Worm (Caenorhabditis elegans) whole organism, young adult: Measurements from ENCODE around the gene erfa-3.

Experiments used
- B0035.1 ChIP-seq: sonication (generic microtip); optimal IDR thresholded peaks from 2 replicates; lab custom pipeline; 2016; ENCODE audit warnings: missing genetic modification characterization, mild to moderate bottlenecking, missing compliant biosample characterization, missing genotype, missing genetic modification reagents
- C17E4.6 ChIP-seq: fragments of 200-800 bp; sonication (Bioruptor generic); IDR thresholded peaks from 2 replicates; pipeline ENCODE4 v1.3.6; 2022; ENCODE audit warnings: missing genetic modification reagents, missing genetic modification characterization, missing compliant biosample characterization
- F37B4.10 ChIP-seq: fragments of 200-800 bp; sonication (Bioruptor generic); IDR thresholded peaks from 2 replicates; pipeline ENCODE4 v1.3.6; 2022; ENCODE audit warnings: missing genetic modification characterization, missing compliant biosample characterization
- F57A8.1 ChIP-seq: fragments of 200-800 bp; sonication (Bioruptor generic); optimal IDR thresholded peaks from 2 replicates; lab custom pipeline; 2018; ENCODE audit warnings: mild to moderate bottlenecking, missing genetic modification characterization, moderate library complexity, missing compliant biosample characterization
- Y53F4B.3 ChIP-seq: fragments of 200-800 bp; sonication (Bioruptor generic); IDR thresholded peaks from 2 replicates; pipeline ENCODE4 v1.3.6; 2022; ENCODE audit warnings: missing genetic modification reagents, missing genetic modification characterization, missing compliant biosample characterization
- Y53G8AR.9 ChIP-seq: fragments of 200-800 bp; sonication (Bioruptor generic); conservative IDR thresholded peaks from 2 replicates; pipeline ENCODE4 v1.3.6; 2022; ENCODE audit warnings: missing genetic modification reagents, missing genetic modification characterization, missing compliant biosample characterization
- ama-1 ChIP-seq, 3 experiments: fragments of 150-350 bp in 1 of 3; sonication (generic microtip) in 2 of 3; optimal IDR thresholded peaks; 2 replicates each; lab custom pipeline; 2014 to 2018; ENCODE audit warnings: missing biosample characterization in 2 of 3, missing genetic modification characterization in 2 of 3, missing genetic modification reagents in 2 of 3
- aptf-2 ChIP-seq: fragments of 200-800 bp; sonication (Bioruptor generic); conservative IDR thresholded peaks from 2 replicates; pipeline ENCODE4 v1.3.6; 2022; ENCODE audit warnings: missing genetic modification reagents, missing genetic modification characterization, missing compliant biosample characterization
- bed-1 ChIP-seq: fragments of 200-800 bp; sonication (Bioruptor generic); IDR thresholded peaks from 2 replicates; pipeline ENCODE4 v1.3.6; 2022; ENCODE audit warnings: missing genetic modification reagents, missing genetic modification characterization, missing compliant biosample characterization
- bed-2 ChIP-seq: fragments of 200-800 bp; sonication (Bioruptor generic); IDR thresholded peaks from 2 replicates; pipeline ENCODE4 v1.3.6; 2022; ENCODE audit warnings: missing genetic modification reagents, missing genetic modification characterization, missing compliant biosample characterization
- cebp-2 ChIP-seq: fragments of 200-800 bp; sonication (Bioruptor generic); IDR thresholded peaks from 2 replicates; pipeline ENCODE4 v1.3.6; 2022; ENCODE audit warnings: missing genetic modification characterization, missing compliant biosample characterization
- ceh-27 ChIP-seq: fragments of 200-800 bp; sonication (Bioruptor generic); optimal IDR thresholded peaks from 2 replicates; lab custom pipeline; 2018; ENCODE audit warnings: mild to moderate bottlenecking, missing genetic modification characterization, moderate library complexity, missing compliant biosample characterization
- ceh-58 ChIP-seq: fragments of 200-800 bp; sonication (Bioruptor generic); IDR thresholded peaks from 2 replicates; pipeline ENCODE4 v1.3.6; 2022; ENCODE audit warnings: missing genetic modification characterization, missing compliant biosample characterization
- ceh-91 ChIP-seq: fragments of 200-800 bp; sonication (Bioruptor generic); IDR thresholded peaks from 2 replicates; pipeline ENCODE4 v1.3.6; 2022; ENCODE audit warnings: missing genetic modification reagents, missing genetic modification characterization, missing compliant biosample characterization
- die-1 ChIP-seq: sonication (generic microtip); optimal IDR thresholded peaks from 2 replicates; lab custom pipeline; 2016; ENCODE audit warnings: missing genotype, mild to moderate bottlenecking, missing genetic modification characterization, missing compliant biosample characterization
- dpff-1 ChIP-seq: sonication (generic microtip); optimal IDR thresholded peaks from 2 replicates; lab custom pipeline; 2017; ENCODE audit warnings: mild to moderate bottlenecking, missing genetic modification characterization, missing compliant biosample characterization
- dpl-1 ChIP-seq: fragments of 150-350 bp; optimal IDR thresholded peaks from 2 replicates; lab custom pipeline; 2014; ENCODE audit warnings: missing biosample characterization, missing genetic modification reagents, missing genetic modification characterization
- ets-4 ChIP-seq: fragments of 200-800 bp; sonication (Bioruptor generic); optimal IDR thresholded peaks from 2 replicates; lab custom pipeline; 2018; ENCODE audit warnings: mild to moderate bottlenecking, missing genetic modification characterization, missing compliant biosample characterization
- fkh-3 ChIP-seq: sonication (generic microtip); optimal IDR thresholded peaks from 2 replicates; lab custom pipeline; 2016; ENCODE audit warnings: mild to moderate bottlenecking, missing genetic modification characterization, missing compliant biosample characterization
- gei-17 ChIP-seq: fragments of 200-800 bp; sonication (Bioruptor generic); optimal IDR thresholded peaks from 2 replicates; lab custom pipeline; 2018; ENCODE audit warnings: mild to moderate bottlenecking, missing genetic modification characterization, missing compliant biosample characterization
- hlh-12 ChIP-seq: sonication (generic microtip); optimal IDR thresholded peaks from 2 replicates; lab custom pipeline; 2016; ENCODE audit warnings: missing genetic modification characterization, missing compliant biosample characterization
- hmg-1.2 ChIP-seq: fragments of 200-800 bp; sonication (Bioruptor generic); IDR thresholded peaks from 2 replicates; pipeline ENCODE4 v1.3.6; 2022; ENCODE audit warnings: missing genetic modification reagents, missing genetic modification characterization, missing compliant biosample characterization
- hrde-1 ChIP-seq: sonication (generic microtip); optimal IDR thresholded peaks from 2 replicates; lab custom pipeline; 2016; ENCODE audit warnings: missing genetic modification characterization, mild to moderate bottlenecking, missing compliant biosample characterization, moderate library complexity, missing genotype, missing genetic modification reagents, borderline replicate concordance
- let-607 ChIP-seq, 2 experiments: fragments of 200-800 bp in 1 of 2; sonication (Bioruptor generic) in 1 of 2; sonication (generic microtip) in 1 of 2; optimal IDR thresholded peaks; 2 replicates each; lab custom pipeline; 2016 to 2018; ENCODE audit warnings: mild to moderate bottlenecking in 2 of 2, missing compliant biosample characterization in 2 of 2, missing genetic modification characterization in 2 of 2, moderate library complexity in 2 of 2, missing genotype in 1 of 2
- lin-26 ChIP-seq: fragments of 200-800 bp; sonication (Bioruptor generic); IDR thresholded peaks from 2 replicates; pipeline ENCODE4 v1.3.6; 2022; ENCODE audit warnings: missing genetic modification reagents, missing genetic modification characterization, missing compliant biosample characterization
- lsl-1 ChIP-seq: fragments of 200-800 bp; sonication (Bioruptor generic); optimal IDR thresholded peaks from 2 replicates; lab custom pipeline; 2018; ENCODE audit warnings: mild to moderate bottlenecking, missing genetic modification characterization, moderate library complexity, missing compliant biosample characterization
- lsy-27 ChIP-seq: sonication (generic microtip); optimal IDR thresholded peaks from 2 replicates; lab custom pipeline; 2017; ENCODE audit warnings: missing genetic modification characterization, mild to moderate bottlenecking, missing compliant biosample characterization, antibody characterized with exemption, missing genotype, borderline replicate concordance; ENCODE audit not compliant: insufficient read depth
- madf-10 ChIP-seq: sonication (generic microtip); optimal IDR thresholded peaks from 2 replicates; lab custom pipeline; 2016; ENCODE audit warnings: mild to moderate bottlenecking, missing genetic modification characterization, missing compliant biosample characterization
- mcd-1 ChIP-seq: fragments of 200-800 bp; sonication (Bioruptor generic); IDR thresholded peaks from 2 replicates; pipeline ENCODE4 v1.3.6; 2022; ENCODE audit warnings: missing genetic modification reagents, missing genetic modification characterization, missing compliant biosample characterization
- mel-28 ChIP-seq: sonication (generic microtip); optimal IDR thresholded peaks from 2 replicates; lab custom pipeline; 2016; ENCODE audit warnings: borderline replicate concordance, mild to moderate bottlenecking, missing genetic modification characterization, missing compliant biosample characterization
- mes-4 ChIP-seq: sonication (generic microtip); optimal IDR thresholded peaks from 2 replicates; lab custom pipeline; 2016; ENCODE audit warnings: missing genotype, missing genetic modification characterization, missing compliant biosample characterization
- mxl-1 ChIP-seq: sonication (generic microtip); optimal IDR thresholded peaks from 2 replicates; lab custom pipeline; 2016; ENCODE audit warnings: missing genetic modification characterization, missing compliant biosample characterization
- nfya-1 ChIP-seq: sonication (generic microtip); optimal IDR thresholded peaks from 2 replicates; lab custom pipeline; 2017; ENCODE audit warnings: antibody characterized with exemption, missing compliant biosample characterization, missing genetic modification characterization, borderline replicate concordance; ENCODE audit not compliant: insufficient read depth
- nhr-179 ChIP-seq: sonication (generic microtip); optimal IDR thresholded peaks from 2 replicates; lab custom pipeline; 2016; ENCODE audit warnings: mild to moderate bottlenecking, missing genetic modification characterization, missing compliant biosample characterization
- nhr-27 ChIP-seq: fragments of 200-800 bp; sonication (Bioruptor generic); optimal IDR thresholded peaks from 2 replicates; lab custom pipeline; 2018; ENCODE audit warnings: mild to moderate bottlenecking, missing genetic modification characterization, moderate library complexity, missing compliant biosample characterization
- nhr-90 ChIP-seq: sonication (generic microtip); optimal IDR thresholded peaks from 2 replicates; lab custom pipeline; 2016; ENCODE audit warnings: missing genotype, mild to moderate bottlenecking, missing genetic modification characterization, missing compliant biosample characterization
- repo-1 ChIP-seq: sonication (generic microtip); optimal IDR thresholded peaks from 2 replicates; lab custom pipeline; 2017; ENCODE audit warnings: mild to moderate bottlenecking, missing genetic modification characterization, missing compliant biosample characterization
- snpc-1.1 ChIP-seq: sonication (generic microtip); optimal IDR thresholded peaks from 2 replicates; lab custom pipeline; 2017; ENCODE audit warnings: missing genetic modification characterization, mild to moderate bottlenecking, missing compliant biosample characterization, antibody characterized with exemption, moderate library complexity, missing genotype, missing genetic modification reagents; ENCODE audit not compliant: insufficient read depth
- snpc-4 ChIP-seq, 5 experiments: fragments of 150-350 bp in 1 of 5; sonication (generic microtip) in 4 of 5; optimal IDR thresholded peaks; 2 replicates each; lab custom pipeline; 2014 to 2018; ENCODE audit warnings: missing genetic modification characterization in 5 of 5, missing biosample characterization in 3 of 5, antibody characterized with exemption in 2 of 5, mild to moderate bottlenecking in 2 of 5, missing compliant biosample characterization in 2 of 5, missing genotype in 2 of 5, moderate library complexity in 2 of 5, missing genetic modification reagents in 1 of 5
- sptf-2 ChIP-seq: fragments of 200-800 bp; sonication (Bioruptor generic); optimal IDR thresholded peaks from 2 replicates; lab custom pipeline; 2018; ENCODE audit warnings: mild to moderate bottlenecking, missing genetic modification characterization, missing compliant biosample characterization
- tbx-9 ChIP-seq: sonication (generic microtip); optimal IDR thresholded peaks from 2 replicates; lab custom pipeline; 2016; ENCODE audit warnings: borderline replicate concordance, missing genetic modification characterization, inconsistent platforms, missing compliant biosample characterization
- unc-130 ChIP-seq: sonication (generic microtip); optimal IDR thresholded peaks from 2 replicates; lab custom pipeline; 2016; ENCODE audit warnings: missing genetic modification reagents, missing genetic modification characterization, missing compliant biosample characterization
- unc-62 ChIP-seq: fragments of 150-350 bp; optimal IDR thresholded peaks from 2 replicates; lab custom pipeline; 2014; ENCODE audit warnings: missing biosample characterization, missing genetic modification reagents, missing genetic modification characterization
- xnd-1 ChIP-seq: sonication (generic microtip); optimal IDR thresholded peaks from 2 replicates; lab custom pipeline; 2016; ENCODE audit warnings: missing genotype, missing genetic modification reagents, missing genetic modification characterization, missing compliant biosample characterization
- ztf-25 ChIP-seq: fragments of 200-800 bp; sonication (Bioruptor generic); IDR thresholded peaks from 2 replicates; pipeline ENCODE4 v1.3.6; 2022; ENCODE audit warnings: missing genetic modification reagents, missing genetic modification characterization, missing compliant biosample characterization

erfa-3 gene

DNA sequence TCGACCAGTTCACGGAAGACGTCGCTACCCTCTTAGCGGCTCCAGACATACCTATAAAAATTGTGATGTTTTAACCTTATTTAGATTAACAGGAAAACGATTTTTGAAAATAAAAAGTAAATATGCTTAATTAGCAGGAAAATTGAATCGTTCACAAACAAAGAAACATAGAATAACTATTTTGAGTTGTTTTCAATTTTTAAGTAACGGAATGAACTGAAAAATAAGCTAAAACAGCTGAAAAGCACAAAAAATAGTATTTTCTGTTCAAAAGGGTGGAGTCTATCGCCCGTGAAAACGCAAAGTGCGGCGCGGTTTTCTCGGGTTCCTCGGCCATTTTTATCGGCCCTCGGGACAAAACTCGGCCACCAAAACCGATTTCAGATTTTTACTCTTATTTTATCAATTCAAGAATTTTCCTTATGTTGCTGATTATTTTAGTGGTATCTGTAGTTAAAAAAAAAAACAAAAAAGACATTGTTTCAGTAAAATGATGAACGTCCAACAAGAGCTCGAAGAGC lies 11.0 kb upstream of the erfa-3 start, which contains the start of the genes atp-5 and lmtr-3 (continued):
- TF ChIP-seq dpff-1 (tag; lab: Kevin White, UChicago) (no peak), gei-17 (no peak), dpl-1 (GFP tag; lab: Kevin White, UChicago) (no peak), let-607 (tag; optimal IDR thresholded peaks at IDR 0.05; lab: Kevin White, UChicago) (no peak), lin-26 (peak; percentile 33; the same call in 1 of the 2 replicates), F37B4.10 (GFP tag; lab: Robert Waterston, UW) (no peak), ama-1 (optimal IDR thresholded peaks at IDR 0.05; lab: Kevin White, UChicago) (no peak), ama-1 (GFP tag; optimal IDR thresholded peaks at IDR 0.05; lab: Kevin White, UChicago) (no peak), ets-4 (no peak), snpc-1.1 (tag; lab: Kevin White, UChicago) (peak; percentile 22), mcd-1 (GFP tag; lab: Robert Waterston, UW) (peak; percentile 64), die-1 (tag; lab: Kevin White, UChicago) (no peak), snpc-4 (GFP tag; optimal IDR thresholded peaks at IDR 0.05; lab: Kevin White, UChicago) (peak; percentile 29), snpc-4 (tag; optimal IDR thresholded peaks at IDR 0.05; lab: Kevin White, UChicago) (peak; percentile 7 to 62 (median 49)), Y53F4B.3 (GFP tag; lab: Robert Waterston, UW) (no peak), B0035.1 (tag; lab: Kevin White, UChicago) (no peak), repo-1 (no peak), hlh-12 (no peak), aptf-2 (GFP tag; lab: Robert Waterston, UW) (peak; percentile 62), sptf-2 (GFP tag; lab: Kevin White, UChicago) (no peak), unc-130 (GFP tag; lab: Kevin White, UChicago) (peak; percentile 92), C17E4.6 (GFP tag; lab: Robert Waterston, UW) (no peak), nhr-27 (tag; lab: Kevin White, UChicago) (no peak), tbx-9 (no peak), mes-4 (no peak), ceh-27 (GFP tag; lab: Kevin White, UChicago) (peak; percentile 89), lsl-1 (peak; percentile 51), F57A8.1 (GFP tag; lab: Kevin White, UChicago) (no peak), lsy-27 (tag; lab: Kevin White, UChicago) (no peak), fkh-3 (tag; lab: Kevin White, UChicago) (no peak), Y53G8AR.9 (GFP tag; lab: Robert Waterston, UW) (0 out of 2 replicates have a peak, but pooled peaks have one; percentile 37)

DNA sequence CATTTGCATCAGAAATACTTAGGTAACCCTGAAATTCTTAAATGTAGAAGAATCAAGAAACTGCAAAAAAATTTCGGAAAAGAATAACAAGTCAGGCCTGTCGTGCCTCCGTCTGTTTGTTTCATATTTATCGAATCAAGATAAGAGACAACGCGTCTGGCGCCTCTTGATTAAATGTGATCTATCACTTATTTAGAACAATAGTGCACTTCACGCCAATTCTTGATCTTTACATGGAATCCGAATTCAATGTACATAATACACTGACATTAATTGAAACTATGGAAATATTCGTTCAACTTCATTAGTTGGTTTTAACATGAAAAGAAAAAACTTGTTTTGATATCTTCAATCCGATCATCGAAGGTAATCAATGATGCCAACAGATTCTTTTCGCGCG lies 9.6 kb upstream of the erfa-3 start, which contains the start of gene mboa-2:
TSS of gene mboa-2 (minus strand) at position 28 of the 400 bp plus-strand sequence.
- TF ChIP-seq mel-28 (tag; lab: Kevin White, UChicago) (no peak), nfya-1 (tag; lab: Kevin White, UChicago) (no peak), madf-10 (tag; lab: Kevin White, UChicago) (peak; percentile 9), xnd-1 (no peak), B0035.1 (tag; lab: Kevin White, UChicago) (no peak), mxl-1 (tag; lab: Kevin White, UChicago) (no peak), hmg-1.2 (GFP tag; lab: Robert Waterston, UW) (peak; percentile 40), ztf-25 (no peak), dpl-1 (GFP tag; lab: Kevin White, UChicago) (no peak), bed-2 (GFP tag; lab: Robert Waterston, UW) (no peak), F57A8.1 (GFP tag; lab: Kevin White, UChicago) (no peak), nhr-90 (tag; lab: Kevin White, UChicago) (no peak), nhr-179 (tag; lab: Kevin White, UChicago) (no peak), ceh-58 (GFP tag; lab: Robert Waterston, UW) (no peak), aptf-2 (GFP tag; lab: Robert Waterston, UW) (no peak), unc-62 (GFP tag; lab: Kevin White, UChicago) (no peak), snpc-4 (GFP tag; optimal IDR thresholded peaks at IDR 0.05; lab: Kevin White, UChicago) (no peak), snpc-4 (tag; optimal IDR thresholded peaks at IDR 0.05; lab: Kevin White, UChicago) (peak in 2 of 4 experiments; percentile 49 to 63), bed-1 (GFP tag; lab: Robert Waterston, UW) (no peak), F37B4.10 (GFP tag; lab: Robert Waterston, UW) (no peak), hrde-1 (peak; percentile 57), ceh-91 (no peak), cebp-2 (GFP tag; lab: Robert Waterston, UW) (no peak), ama-1 (optimal IDR thresholded peaks at IDR 0.05; lab: Kevin White, UChicago) (no peak), ama-1 (GFP tag; optimal IDR thresholded peaks at IDR 0.05; lab: Kevin White, UChicago) (peak in 1 of 2 experiments; percentile 48)
